Worm (Caenorhabditis elegans): ENCODE results near the gene ugt-56.

Gene ugt-56

DNA sequence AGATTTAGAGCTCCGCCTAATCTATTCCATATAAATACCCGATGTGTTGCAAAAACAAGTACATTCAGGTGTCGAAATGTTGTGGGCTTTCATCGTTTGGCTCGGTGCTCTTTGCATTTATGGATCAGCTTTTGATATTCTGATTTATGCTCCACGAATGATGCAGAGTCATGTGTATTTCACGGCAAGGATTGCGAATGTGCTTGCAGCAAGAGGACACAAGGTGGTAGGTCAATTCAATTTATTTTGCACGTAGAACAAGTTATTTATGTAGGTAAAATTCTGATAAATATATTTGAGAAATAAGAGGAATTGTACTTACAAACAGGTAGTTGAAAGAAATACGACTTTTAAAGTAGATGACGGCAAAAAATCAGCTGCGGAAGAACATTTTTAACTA, at the start of gene ugt-56:
Gene ugt-56, plus strand, starts transcription at position 61 of the 400 bp plus-strand sequence.
- TF ChIP-seq dao-5 (tag; optimal IDR thresholded peaks at IDR 0.05) (no peak), W03F9.2 (tag; optimal IDR thresholded peaks at IDR 0.05) (no peak), him-1 (tag; optimal IDR thresholded peaks at IDR 0.05) (no peak)

DNA sequence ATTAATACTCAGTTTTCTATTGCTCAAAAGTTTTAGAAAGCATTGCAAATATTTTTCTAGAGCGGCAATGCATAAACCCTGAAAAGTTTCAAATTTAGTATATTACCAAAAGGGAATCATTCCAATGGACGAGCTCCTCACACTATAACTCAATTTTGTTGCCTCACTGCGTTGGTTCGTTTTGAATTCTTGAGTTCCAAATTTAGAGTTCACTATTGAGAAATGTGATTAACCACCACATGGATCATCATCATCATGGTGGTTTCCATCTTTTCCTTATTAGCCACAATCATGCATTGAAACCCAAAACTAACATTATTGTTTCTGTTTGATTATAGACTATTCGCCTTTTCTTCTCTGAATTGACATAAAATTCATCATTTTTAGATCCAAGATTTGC, 48.8 kb upstream of the ugt-56 start:
- TF ChIP-seq W03F9.2 (tag; optimal IDR thresholded peaks at IDR 0.05) (no peak), him-1 (tag; optimal IDR thresholded peaks at IDR 0.05) (no peak), dao-5 (tag; optimal IDR thresholded peaks at IDR 0.05) (no peak)

DNA sequence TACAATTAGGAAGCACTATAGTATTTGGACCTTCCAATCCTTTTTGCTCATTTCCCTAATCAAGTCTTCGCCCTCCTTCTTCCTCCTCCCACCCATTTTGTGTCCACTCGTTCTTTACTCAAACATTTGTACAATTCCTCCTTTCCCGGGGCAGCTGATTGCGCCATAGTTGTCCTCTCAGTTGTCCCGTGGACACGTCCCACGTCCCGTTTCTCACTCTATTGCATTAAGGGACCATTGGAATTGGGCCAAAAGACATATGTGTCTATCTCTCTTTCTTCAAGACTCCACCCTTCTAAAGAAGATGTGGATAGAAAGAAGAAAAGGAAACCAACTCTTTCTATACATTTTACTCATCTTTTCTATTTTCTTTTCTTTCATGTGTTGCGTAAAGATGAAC, 47.7 kb upstream of the ugt-56 start:
- no peak for TF ChIP-seq him-1 (tag; optimal IDR thresholded peaks at IDR 0.05)
- no peak for TF ChIP-seq W03F9.2 (tag; optimal IDR thresholded peaks at IDR 0.05)
- no peak for TF ChIP-seq dao-5 (tag; optimal IDR thresholded peaks at IDR 0.05)

DNA sequence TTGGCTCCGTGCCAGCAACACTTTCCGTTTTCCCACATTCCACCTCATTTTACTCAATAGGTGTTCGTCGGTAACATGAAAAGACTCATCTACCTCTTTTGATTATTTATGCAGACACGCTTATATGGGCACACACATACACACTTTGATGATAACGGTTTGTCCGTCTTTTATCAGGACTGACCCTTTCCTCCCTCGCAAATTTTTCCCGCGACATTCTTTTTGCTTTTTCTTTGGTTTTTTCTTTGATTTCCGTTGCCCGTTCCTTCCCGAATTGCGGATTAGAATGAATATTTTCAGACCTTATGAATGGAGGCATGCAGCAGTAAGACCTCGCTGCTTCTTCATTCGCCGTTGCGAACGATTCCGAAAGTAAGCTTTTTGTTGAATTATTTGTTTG, 45.8 kb upstream of the ugt-56 start, which contains the start of gene vab-8:
Gene vab-8, plus strand, starts transcription at position 301 of the 400 bp plus-strand sequence.
- no peak for TF ChIP-seq him-1 (tag; optimal IDR thresholded peaks at IDR 0.05)
- TF ChIP-seq dao-5 (tag; optimal IDR thresholded peaks at IDR 0.05), result no peak
- TF ChIP-seq W03F9.2 (tag; optimal IDR thresholded peaks at IDR 0.05), result no peak

DNA sequence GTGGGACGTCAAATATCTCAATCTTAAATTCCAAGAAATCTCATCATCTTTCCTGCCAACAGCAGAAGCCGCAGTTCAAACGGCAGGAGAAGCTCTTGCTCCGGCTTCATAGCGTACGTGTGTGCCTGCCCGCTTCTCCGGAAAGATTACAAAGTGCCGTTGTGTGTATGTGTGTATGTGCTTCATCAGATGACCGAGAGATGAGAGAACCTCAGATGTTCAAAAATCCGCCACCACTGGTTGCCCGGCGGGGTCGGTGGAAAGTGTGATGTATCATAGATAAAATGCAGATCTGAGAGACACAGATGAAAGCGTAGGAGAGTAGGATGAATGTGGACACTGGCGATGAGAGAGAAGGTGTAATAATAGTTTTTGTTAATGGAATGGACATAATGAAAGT, 25.4 kb upstream of the ugt-56 start:
- TF ChIP-seq W03F9.2 (tag; optimal IDR thresholded peaks at IDR 0.05), result no peak
- no peak for TF ChIP-seq dao-5 (tag; optimal IDR thresholded peaks at IDR 0.05)

DNA sequence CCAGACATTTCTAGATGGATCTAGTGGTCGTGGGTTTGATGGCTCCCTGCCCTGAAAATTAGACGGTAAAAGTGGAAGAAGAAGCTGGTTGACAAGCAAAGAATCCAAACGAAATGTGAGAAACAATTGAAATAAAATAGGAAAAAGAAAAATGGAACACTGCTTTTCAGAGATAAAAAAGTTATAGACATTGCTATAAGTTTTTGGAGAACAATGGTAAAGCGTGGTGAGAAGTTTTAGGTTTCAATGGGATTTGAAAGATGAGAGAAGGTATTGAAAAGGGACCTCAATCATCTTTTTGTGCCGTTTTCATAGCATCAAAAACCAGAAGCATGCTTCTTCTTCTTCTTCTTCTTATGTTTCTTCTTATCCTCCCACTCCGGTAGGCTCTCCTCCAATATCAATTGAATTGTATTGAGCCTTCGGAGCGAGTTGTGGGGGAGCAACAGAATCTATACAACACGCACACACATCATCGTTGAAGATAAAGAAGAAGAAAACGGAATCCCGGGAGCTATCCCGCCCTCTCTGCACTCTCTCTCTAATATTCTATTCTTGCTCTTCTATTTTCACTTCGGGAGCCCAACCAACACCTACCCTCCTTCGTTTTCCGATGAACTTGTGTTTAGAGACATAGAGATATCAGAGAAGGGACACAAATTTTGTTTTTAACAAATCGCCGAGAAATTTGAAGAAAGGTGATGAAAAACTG, 24.3 kb upstream of the ugt-56 start, which contains the start of gene myo-3:
Gene myo-3, minus strand, starts transcription at position 51 of the 712 bp plus-strand sequence.
- TF ChIP-seq him-1 (tag; optimal IDR thresholded peaks at IDR 0.05) (no peak), dao-5 (tag; optimal IDR thresholded peaks at IDR 0.05) (no peak), W03F9.2 (tag; optimal IDR thresholded peaks at IDR 0.05) (no peak)

DNA sequence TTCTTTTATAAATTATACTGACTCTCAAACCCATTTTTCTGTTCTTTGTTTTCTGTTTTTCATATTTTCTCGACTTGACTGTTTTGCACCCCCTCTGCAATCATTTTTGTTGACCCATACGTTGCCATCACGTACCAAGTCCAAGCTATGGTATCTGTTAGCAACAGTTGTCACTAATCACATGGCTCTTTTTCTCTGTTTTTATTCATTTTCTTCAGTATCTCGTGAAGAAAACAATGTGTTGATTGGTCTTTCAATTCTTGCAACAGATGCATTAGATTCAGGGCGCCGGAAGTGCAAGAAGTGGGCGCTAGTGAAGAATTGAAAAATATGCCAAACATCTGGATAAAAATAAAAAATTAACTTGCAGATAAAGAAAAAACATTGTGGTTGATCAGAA, 23.3 kb upstream of the ugt-56 start:
- TF ChIP-seq dao-5 (tag; optimal IDR thresholded peaks at IDR 0.05) (no peak), him-1 (tag; optimal IDR thresholded peaks at IDR 0.05) (no peak), W03F9.2 (tag; optimal IDR thresholded peaks at IDR 0.05) (no peak)

DNA sequence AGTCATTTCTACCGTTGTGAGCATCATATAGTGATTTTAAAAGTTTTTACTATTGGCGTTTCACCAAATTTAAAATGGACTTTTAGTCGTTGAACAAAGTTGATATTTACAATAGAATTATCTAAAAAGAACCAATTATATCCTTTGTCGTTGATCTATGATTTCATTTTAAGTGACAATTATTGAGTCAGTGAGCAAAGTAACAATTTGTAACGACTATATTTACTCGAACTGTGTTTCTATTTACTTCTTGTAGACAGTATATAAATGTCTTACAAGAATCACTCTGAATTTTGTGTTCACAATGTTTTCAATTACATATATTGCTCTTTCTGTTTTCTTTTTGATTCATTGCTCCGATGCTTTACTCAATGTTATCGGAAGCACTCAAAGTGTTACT, 17.7 kb upstream of the ugt-56 start, which contains the start of gene ttr-22:
Gene ttr-22, plus strand, starts transcription at position 301 of the 400 bp plus-strand sequence.
- no peak for TF ChIP-seq W03F9.2 (tag; optimal IDR thresholded peaks at IDR 0.05)
- TF ChIP-seq dao-5 (tag; optimal IDR thresholded peaks at IDR 0.05), result no peak
- no peak for TF ChIP-seq him-1 (tag; optimal IDR thresholded peaks at IDR 0.05)

DNA sequence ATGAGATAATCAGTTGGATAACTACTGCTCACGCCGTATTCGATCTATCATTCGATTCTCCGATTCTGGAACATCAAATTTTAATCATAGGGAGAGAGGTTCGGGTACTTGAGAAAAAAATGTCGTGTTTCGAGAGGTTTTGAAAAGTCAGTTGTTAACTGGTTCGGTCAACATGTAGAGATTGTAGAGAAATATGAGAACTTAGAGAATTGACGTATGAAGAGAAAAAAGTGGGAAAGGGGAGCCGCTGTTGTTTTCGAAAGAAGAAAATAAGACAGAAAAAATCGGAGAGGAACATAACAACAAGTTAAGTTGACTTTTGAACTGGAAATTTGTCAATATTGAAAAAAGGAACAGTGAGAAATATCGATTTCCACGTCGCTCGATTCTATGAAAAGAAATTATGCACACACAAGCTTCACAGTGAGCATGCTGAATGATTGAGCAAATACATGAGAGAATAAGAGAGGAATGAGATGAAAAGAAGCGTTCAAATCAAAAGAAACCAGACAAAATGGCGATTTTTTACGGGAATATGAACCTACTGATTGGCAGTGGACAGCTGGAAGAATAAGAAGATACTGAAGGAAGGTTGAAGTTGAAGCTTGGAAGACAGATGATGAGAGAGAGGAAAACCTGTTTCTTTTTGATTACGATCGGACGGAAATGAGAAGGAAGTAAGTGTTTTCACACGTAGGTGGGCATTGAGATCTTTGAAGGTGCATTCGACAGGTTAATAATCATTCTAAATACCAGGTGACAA, 13.6 kb upstream of the ugt-56 start, which contains the start of the genes T04H1.13, slfl-5 and rad-50:
Gene T04H1.13, minus strand, starts transcription at position 51 of the 763 bp plus-strand sequence.
Gene slfl-5, minus strand, starts transcription at position 65 of the 763 bp plus-strand sequence.
Gene rad-50, plus strand, starts transcription at position 667 of the 763 bp plus-strand sequence.
- TF ChIP-seq him-1 (tag; optimal IDR thresholded peaks at IDR 0.05), result no peak
- TF ChIP-seq W03F9.2 (tag; optimal IDR thresholded peaks at IDR 0.05), result no peak
- no peak for TF ChIP-seq dao-5 (tag; optimal IDR thresholded peaks at IDR 0.05)

DNA sequence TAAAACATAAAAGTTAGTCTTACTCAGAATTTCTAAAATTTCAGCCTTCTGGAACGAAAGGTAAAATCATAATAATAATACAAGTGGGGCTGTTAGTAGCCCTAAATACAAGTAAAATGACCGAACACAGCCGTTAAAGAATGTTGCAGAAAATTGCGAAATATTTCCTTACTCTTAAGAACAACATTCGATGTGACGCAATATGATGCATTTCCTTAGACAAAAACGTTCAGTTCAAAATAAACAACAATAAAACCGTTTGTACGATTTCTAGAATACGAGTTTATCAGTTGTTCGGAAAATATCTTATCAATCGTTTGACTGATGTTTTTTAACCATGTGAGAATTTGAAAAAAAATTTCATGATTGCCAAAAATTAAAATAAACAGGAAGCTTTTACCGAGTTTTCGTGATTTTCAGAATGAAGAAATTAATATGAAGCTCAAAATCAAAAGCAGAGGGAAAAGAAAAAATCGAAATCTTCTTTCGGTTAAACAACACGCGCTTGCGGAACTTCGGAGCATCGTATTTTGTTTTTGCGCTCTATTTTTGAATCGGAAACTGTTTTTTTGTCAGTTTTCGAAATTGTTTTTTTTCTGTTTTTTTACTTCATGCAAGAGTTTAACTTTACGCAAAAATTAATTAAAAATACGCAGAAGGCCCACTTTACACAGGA, 12.9 kb upstream of the ugt-56 start:
- TF ChIP-seq W03F9.2 (tag; optimal IDR thresholded peaks at IDR 0.05), result no peak
- no peak for TF ChIP-seq dao-5 (tag; optimal IDR thresholded peaks at IDR 0.05)
- TF ChIP-seq him-1 (tag; optimal IDR thresholded peaks at IDR 0.05), result no peak

DNA sequence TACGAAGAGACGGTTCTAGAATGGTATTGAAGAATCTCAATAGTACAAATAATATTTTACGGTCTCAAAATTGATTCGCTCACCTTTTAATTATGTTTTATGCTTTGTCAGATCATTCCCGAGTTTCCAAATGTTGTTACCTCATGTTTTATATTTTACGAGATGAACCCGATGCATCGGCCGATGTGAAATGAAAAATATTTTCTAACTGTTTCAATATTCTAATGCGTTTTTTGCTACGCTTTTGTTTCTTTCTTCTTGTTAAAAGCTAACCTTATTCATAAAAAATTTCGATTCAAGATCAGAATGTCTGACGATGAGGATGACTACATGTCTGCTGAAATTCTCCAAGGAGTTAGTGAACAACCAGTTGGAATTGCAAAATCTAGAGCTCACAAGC, 7.7 kb upstream of the ugt-56 start, which contains the start of gene T04H1.5:
Gene T04H1.5, plus strand, starts transcription at position 301 of the 400 bp plus-strand sequence.
- TF ChIP-seq W03F9.2 (tag; optimal IDR thresholded peaks at IDR 0.05), result no peak
- no peak for TF ChIP-seq dao-5 (tag; optimal IDR thresholded peaks at IDR 0.05)
- no peak for TF ChIP-seq him-1 (tag; optimal IDR thresholded peaks at IDR 0.05)

DNA sequence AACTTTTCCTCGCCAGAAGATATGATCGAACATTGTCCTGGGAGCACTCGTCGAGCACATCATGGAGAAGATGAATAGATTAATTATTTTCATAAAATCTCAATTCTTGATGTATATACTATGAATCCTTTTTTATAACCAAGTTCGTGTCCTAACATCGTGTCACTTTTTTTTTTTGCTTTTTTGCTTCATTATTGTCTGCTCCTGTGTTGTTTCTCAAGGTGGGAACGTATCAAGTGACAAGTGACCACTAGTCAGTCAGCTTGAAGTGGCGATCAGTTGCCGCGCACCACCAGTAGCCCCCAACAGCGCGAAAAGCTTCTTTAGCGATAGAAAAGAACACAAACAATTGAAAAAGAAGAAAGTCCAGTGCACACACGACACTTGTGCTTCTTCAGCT, 6.5 kb upstream of the ugt-56 start, which contains the start of gene lrx-1:
Gene lrx-1, plus strand, starts transcription at position 301 of the 400 bp plus-strand sequence.
- TF ChIP-seq him-1 (tag; optimal IDR thresholded peaks at IDR 0.05) (no peak), dao-5 (tag; optimal IDR thresholded peaks at IDR 0.05) (no peak), W03F9.2 (tag; optimal IDR thresholded peaks at IDR 0.05) (no peak)

DNA sequence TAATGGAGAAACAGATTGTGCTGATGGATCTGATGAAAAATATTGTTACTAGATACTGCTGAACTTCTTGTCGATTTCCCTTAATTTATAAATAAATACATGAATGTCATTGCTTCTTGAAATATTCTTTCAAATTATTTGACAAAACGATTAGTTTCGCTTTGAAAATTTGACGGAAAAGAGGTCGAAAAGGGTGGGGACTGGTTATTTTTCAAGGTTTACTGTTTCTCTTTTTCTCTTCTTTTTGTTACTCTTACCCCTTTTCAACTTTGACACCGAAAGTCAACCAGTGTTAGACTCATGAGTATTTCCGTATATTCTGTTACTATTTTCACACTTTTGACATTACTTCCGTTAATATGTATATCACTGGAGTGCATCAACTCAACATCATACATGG, 3.4 kb upstream of the ugt-56 start, which contains the start of gene T04H1.12:
Gene T04H1.12, plus strand, starts transcription at position 301 of the 400 bp plus-strand sequence.
- TF ChIP-seq dao-5 (tag; optimal IDR thresholded peaks at IDR 0.05) (no peak), W03F9.2 (tag; optimal IDR thresholded peaks at IDR 0.05) (no peak), him-1 (tag; optimal IDR thresholded peaks at IDR 0.05) (no peak)
